Worm (Caenorhabditis elegans) whole organism, late embryonic: ENCODE results near the gene clc-9.

Experiments used
- C08G9.2 ChIP-seq: sonication (generic microtip); optimal IDR thresholded peaks from 2 replicates; lab custom pipeline; 2016; ENCODE audit warnings: mild to moderate bottlenecking, missing genetic modification characterization, moderate library complexity, missing compliant biosample characterization
- F13H6.1 ChIP-seq: sonication (generic microtip); optimal IDR thresholded peaks from 2 replicates; lab custom pipeline; 2016; ENCODE audit warnings: missing genetic modification characterization, missing compliant biosample characterization
- K09A11.1 ChIP-seq: sonication (generic microtip); optimal IDR thresholded peaks from 2 replicates; lab custom pipeline; 2017; ENCODE audit warnings: antibody characterized with exemption, mild to moderate bottlenecking, missing genetic modification characterization, missing compliant biosample characterization; ENCODE audit not compliant: insufficient read depth
- ahr-1 ChIP-seq: sonication (generic microtip); optimal IDR thresholded peaks from 2 replicates; lab custom pipeline; 2016; ENCODE audit warnings: missing genetic modification characterization, missing compliant biosample characterization
- ceh-18 ChIP-seq: sonication (generic microtip); optimal IDR thresholded peaks from 2 replicates; lab custom pipeline; 2016; ENCODE audit warnings: missing genetic modification characterization, missing compliant biosample characterization
- ceh-19 ChIP-seq: fragments of 200-800 bp; sonication (Bioruptor generic); optimal IDR thresholded peaks from 2 replicates; lab custom pipeline; 2018; ENCODE audit warnings: mild to moderate bottlenecking, missing genetic modification characterization, missing compliant biosample characterization
- ceh-24 ChIP-seq: sonication (generic microtip); optimal IDR thresholded peaks from 2 replicates; lab custom pipeline; 2016; ENCODE audit warnings: mild to moderate bottlenecking, missing genetic modification characterization, missing compliant biosample characterization
- ceh-31 ChIP-seq: sonication (generic microtip); optimal IDR thresholded peaks from 2 replicates; lab custom pipeline; 2016; ENCODE audit warnings: missing genetic modification characterization, missing compliant biosample characterization
- ceh-34 ChIP-seq: sonication (generic microtip); optimal IDR thresholded peaks from 2 replicates; lab custom pipeline; 2016; ENCODE audit warnings: mild to moderate bottlenecking, missing genetic modification characterization, missing compliant biosample characterization
- ceh-45 ChIP-seq: fragments of 200-800 bp; sonication (Bioruptor generic); IDR thresholded peaks from 2 replicates; pipeline ENCODE4 v1.3.6; 2022; ENCODE audit warnings: missing genetic modification reagents, missing genetic modification characterization, missing compliant biosample characterization
- ceh-6 ChIP-seq: fragments of 200-800 bp; sonication (Bioruptor generic); optimal IDR thresholded peaks from 2 replicates; lab custom pipeline; 2018; ENCODE audit warnings: mild to moderate bottlenecking, missing genetic modification characterization, missing compliant biosample characterization
- dmd-4 ChIP-seq: sonication (generic microtip); optimal IDR thresholded peaks from 2 replicates; lab custom pipeline; 2016; ENCODE audit warnings: borderline replicate concordance, missing genetic modification characterization, missing compliant biosample characterization
- elt-4 ChIP-seq: sonication (generic microtip); optimal IDR thresholded peaks from 2 replicates; lab custom pipeline; 2016; ENCODE audit warnings: missing genetic modification characterization, missing compliant biosample characterization
- ets-4 ChIP-seq: sonication (generic microtip); optimal IDR thresholded peaks from 2 replicates; lab custom pipeline; 2016; ENCODE audit warnings: missing genetic modification characterization, missing compliant biosample characterization
- fax-1 ChIP-seq: sonication (generic microtip); optimal IDR thresholded peaks from 2 replicates; lab custom pipeline; 2016; ENCODE audit warnings: missing genotype, missing genetic modification characterization, missing compliant biosample characterization
- fkh-10 ChIP-seq: fragments of 150-350 bp; optimal IDR thresholded peaks from 2 replicates; lab custom pipeline; 2014; ENCODE audit warnings: missing biosample characterization, missing genetic modification reagents, missing genetic modification characterization
- hlh-30 ChIP-seq: sonication (generic microtip); optimal IDR thresholded peaks from 2 replicates; lab custom pipeline; 2017; ENCODE audit warnings: antibody characterized with exemption, missing genetic modification characterization, missing compliant biosample characterization; ENCODE audit not compliant: insufficient read depth
- hlh-8 ChIP-seq: sonication (generic microtip); optimal IDR thresholded peaks from 2 replicates; lab custom pipeline; 2016; ENCODE audit warnings: missing genotype, missing genetic modification characterization, missing compliant biosample characterization
- nfya-1 ChIP-seq: sonication (generic microtip); optimal IDR thresholded peaks from 2 replicates; lab custom pipeline; 2017; ENCODE audit warnings: missing genetic modification characterization, mild to moderate bottlenecking, missing compliant biosample characterization, antibody characterized with exemption, moderate library complexity
- nhr-11 ChIP-seq: fragments of 150-350 bp; optimal IDR thresholded peaks from 2 replicates; lab custom pipeline; 2014; ENCODE audit warnings: missing biosample characterization, missing genetic modification characterization
- nhr-232 ChIP-seq: sonication (generic microtip); optimal IDR thresholded peaks from 2 replicates; lab custom pipeline; 2016; ENCODE audit warnings: missing genetic modification characterization, missing compliant biosample characterization
- npax-4 ChIP-seq: sonication (generic microtip); optimal IDR thresholded peaks from 2 replicates; lab custom pipeline; 2016; ENCODE audit warnings: missing genetic modification characterization, missing compliant biosample characterization
- odd-2 ChIP-seq: sonication (generic microtip); optimal IDR thresholded peaks from 2 replicates; lab custom pipeline; 2017; ENCODE audit warnings: antibody characterized with exemption, mild to moderate bottlenecking, missing genetic modification characterization, missing compliant biosample characterization
- pat-9 ChIP-seq: fragments of 200-800 bp; sonication (Bioruptor generic); optimal IDR thresholded peaks from 2 replicates; lab custom pipeline; 2018; ENCODE audit warnings: mild to moderate bottlenecking, missing genetic modification characterization, moderate library complexity, missing compliant biosample characterization
- pax-1 ChIP-seq: fragments of 150-350 bp; optimal IDR thresholded peaks from 2 replicates; lab custom pipeline; 2014; ENCODE audit warnings: missing biosample characterization, missing genetic modification characterization
- pha-2 ChIP-seq: sonication (generic microtip); optimal IDR thresholded peaks from 2 replicates; lab custom pipeline; 2017; ENCODE audit warnings: mild to moderate bottlenecking, missing genetic modification characterization, missing compliant biosample characterization
- pha-4 ChIP-seq: fragments of 150-350 bp; optimal IDR thresholded peaks from 2 replicates; lab custom pipeline; 2018; ENCODE audit warnings: missing biosample characterization, missing genetic modification reagents, missing genetic modification characterization
- pqm-1 ChIP-seq: sonication (generic microtip); optimal IDR thresholded peaks from 2 replicates; lab custom pipeline; 2016; ENCODE audit warnings: missing genetic modification characterization, missing compliant biosample characterization
- ref-2 ChIP-seq: sonication (generic microtip); optimal IDR thresholded peaks from 2 replicates; lab custom pipeline; 2016; ENCODE audit warnings: missing genetic modification characterization, missing compliant biosample characterization
- rnt-1 ChIP-seq: sonication (generic microtip); optimal IDR thresholded peaks from 2 replicates; lab custom pipeline; 2016; ENCODE audit warnings: missing genetic modification characterization, missing compliant biosample characterization
- sox-2 ChIP-seq: fragments of 200-800 bp; sonication (Bioruptor generic); IDR thresholded peaks from 2 replicates; pipeline ENCODE4 v1.3.6; 2022; ENCODE audit warnings: missing genetic modification reagents, missing genetic modification characterization, missing compliant biosample characterization
- syd-9 ChIP-seq: sonication (generic microtip); optimal IDR thresholded peaks from 2 replicates; lab custom pipeline; 2016; ENCODE audit warnings: mild to moderate bottlenecking, missing genetic modification characterization, moderate library complexity, missing compliant biosample characterization
- unc-3 ChIP-seq, 2 experiments: fragments of 200-800 bp in 1 of 2; sonication (Bioruptor generic) in 1 of 2; sonication (generic microtip) in 1 of 2; conservative IDR thresholded peaks in 1 of 2; optimal IDR thresholded peaks in 1 of 2; 2 replicates each; pipeline versions ENCODE4 v1.3.6 to Lab custom; 2016 to 2022; ENCODE audit warnings: missing compliant biosample characterization in 2 of 2, missing genetic modification characterization in 2 of 2, missing genetic modification reagents in 1 of 2
- unc-42 ChIP-seq: sonication (generic microtip); optimal IDR thresholded peaks from 2 replicates; lab custom pipeline; 2016; ENCODE audit warnings: missing genotype, missing genetic modification characterization, missing compliant biosample characterization
- unc-55 ChIP-seq: sonication (generic microtip); optimal IDR thresholded peaks from 2 replicates; lab custom pipeline; 2017; ENCODE audit warnings: missing biosample characterization, missing genetic modification reagents, missing genetic modification characterization
- unc-86 ChIP-seq: sonication (generic microtip); optimal IDR thresholded peaks from 2 replicates; lab custom pipeline; 2016; ENCODE audit warnings: missing genetic modification characterization, missing compliant biosample characterization
- zip-5 ChIP-seq: sonication (generic microtip); optimal IDR thresholded peaks from 2 replicates; lab custom pipeline; 2016; ENCODE audit warnings: missing genetic modification characterization, missing compliant biosample characterization
- ztf-16 ChIP-seq: sonication (generic microtip); optimal IDR thresholded peaks from 2 replicates; lab custom pipeline; 2017; ENCODE audit warnings: missing genetic modification characterization, missing compliant biosample characterization

clc-9 gene

DNA sequence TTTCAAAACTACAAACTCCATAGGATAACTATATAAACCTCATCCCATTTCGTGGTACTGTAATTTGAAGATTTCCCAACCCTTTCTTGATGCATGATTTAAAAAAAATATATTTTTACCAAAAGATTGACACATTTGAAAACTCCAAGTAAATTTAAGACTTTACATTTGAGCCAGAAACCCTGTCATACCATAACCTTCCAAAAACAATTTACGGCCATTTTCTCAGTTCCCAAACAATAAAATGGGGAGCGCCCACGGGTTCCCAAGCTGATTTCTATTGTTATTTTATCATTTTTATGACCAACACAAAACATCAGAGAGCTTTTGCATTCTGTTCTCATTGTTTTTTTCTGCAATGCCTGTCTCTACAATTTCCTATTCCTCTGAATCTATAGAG lies at the start of gene clc-9:
Gene clc-9, plus strand, starts transcription at position 301 of the 400 bp plus-strand sequence.
- no peak for TF ChIP-seq hlh-30 (tag; lab: Kevin White, UChicago)
- no peak for TF ChIP-seq ztf-16 (tag; lab: Kevin White, UChicago)
- no peak for TF ChIP-seq pqm-1 (tag; lab: Kevin White, UChicago)
- TF ChIP-seq pha-4 (tag; lab: Kevin White, UChicago), result no peak
- TF ChIP-seq unc-86 (tag; lab: Kevin White, UChicago), result no peak
- TF ChIP-seq, all 69 proteins: peak for 0

ce11 chrIV:11062984-11063613 lies 49.6 kb upstream of the clc-9 start:
- TF ChIP-seq unc-42 (tag; lab: Kevin White, UChicago), result no peak
- TF ChIP-seq ceh-31 (tag; lab: Kevin White, UChicago), result no peak
- TF ChIP-seq pha-4 (tag; lab: Kevin White, UChicago), result no peak
- TF ChIP-seq nhr-11 (tag; lab: Kevin White, UChicago), result no peak
- TF ChIP-seq ceh-19 (GFP tag; lab: Kevin White, UChicago), result no peak
- no peak for TF ChIP-seq npax-4 (tag; lab: Kevin White, UChicago)
- TF ChIP-seq nfya-1 (tag; lab: Kevin White, UChicago), result no peak
- TF ChIP-seq dmd-4, result no peak
- TF ChIP-seq pha-2 (tag; lab: Kevin White, UChicago), result no peak
- no peak for TF ChIP-seq ets-4
- TF ChIP-seq F13H6.1 (tag; lab: Kevin White, UChicago), result no peak
- no peak for TF ChIP-seq zip-5 (tag; lab: Kevin White, UChicago)
- no peak for TF ChIP-seq hlh-8 (tag; lab: Kevin White, UChicago)
- TF ChIP-seq fkh-10 (GFP tag; lab: Kevin White, UChicago), result no peak

DNA sequence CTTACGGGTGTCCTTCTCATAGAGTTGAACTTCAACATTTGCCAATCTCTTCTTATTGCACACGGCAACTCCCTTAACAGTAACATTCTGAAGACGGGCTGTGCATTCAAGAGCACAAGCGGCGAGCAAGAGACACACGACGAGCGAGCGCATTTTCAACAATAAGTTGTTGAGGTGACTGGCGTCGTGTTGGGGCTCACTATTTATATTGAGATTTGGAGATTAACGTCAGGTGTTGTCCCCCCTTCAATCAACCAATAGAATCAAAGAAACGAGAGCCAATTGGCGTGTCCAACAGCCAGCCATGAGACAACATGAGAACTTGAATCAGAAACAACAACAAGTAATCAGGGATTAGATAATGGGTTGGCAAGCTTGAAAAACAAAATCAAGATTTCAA lies 48.8 kb upstream of the clc-9 start, which contains the start of gene ttr-16:
Gene ttr-16, minus strand, starts transcription at position 176 of the 400 bp plus-strand sequence.
- TF ChIP-seq fax-1 (tag; lab: Kevin White, UChicago) (no peak), nfya-1 (tag; lab: Kevin White, UChicago) (peak; percentile 77), pax-1 (tag; lab: Kevin White, UChicago) (no peak), ztf-16 (tag; lab: Kevin White, UChicago) (no peak), unc-3 (GFP tag; conservative IDR thresholded peaks at IDR 0.05; lab: Robert Waterston, UW) (no peak), unc-3 (tag; optimal IDR thresholded peaks at IDR 0.05; lab: Kevin White, UChicago) (no peak), dmd-4 (no peak), ceh-6 (GFP tag; lab: Kevin White, UChicago) (no peak), ceh-45 (GFP tag; lab: Robert Waterston, UW) (no peak), ahr-1 (tag; lab: Kevin White, UChicago) (no peak), ceh-18 (tag; lab: Kevin White, UChicago) (peak; percentile 30), unc-55 (GFP tag; lab: Kevin White, UChicago) (peak; percentile 88)
- TF ChIP-seq, all 69 proteins: peak for 3

ce11 chrIV:11067003-11067402 lies 45.7 kb upstream of the clc-9 start, which contains the start of gene ttr-17:
Gene ttr-17, minus strand, starts transcription at chrIV:11067026.
- TF ChIP-seq ceh-19 (GFP tag; lab: Kevin White, UChicago), result no peak
- peak; percentile 51 for TF ChIP-seq ceh-18 (tag; lab: Kevin White, UChicago)
- TF ChIP-seq sox-2, result no peak

ce11 chrIV:11068314-11068713 lies 44.4 kb upstream of the clc-9 start:
- TF ChIP-seq unc-42 (tag; lab: Kevin White, UChicago) (no peak), npax-4 (tag; lab: Kevin White, UChicago) (no peak), nhr-11 (tag; lab: Kevin White, UChicago) (no peak), ceh-18 (tag; lab: Kevin White, UChicago) (peak; percentile 68), nhr-232 (tag; lab: Kevin White, UChicago) (no peak), unc-55 (GFP tag; lab: Kevin White, UChicago) (peak; percentile 100), ceh-6 (GFP tag; lab: Kevin White, UChicago) (no peak), nfya-1 (tag; lab: Kevin White, UChicago) (peak; percentile 47), syd-9 (tag; lab: Kevin White, UChicago) (no peak), pha-2 (tag; lab: Kevin White, UChicago) (no peak), ceh-24 (tag; lab: Kevin White, UChicago) (no peak), elt-4 (tag; lab: Kevin White, UChicago) (no peak), ref-2 (tag; lab: Kevin White, UChicago) (no peak), pax-1 (tag; lab: Kevin White, UChicago) (no peak), unc-86 (tag; lab: Kevin White, UChicago) (no peak), odd-2 (tag; lab: Kevin White, UChicago) (no peak), ceh-34 (tag; lab: Kevin White, UChicago) (no peak), pat-9 (no peak), fax-1 (tag; lab: Kevin White, UChicago) (no peak), hlh-30 (tag; lab: Kevin White, UChicago) (peak; percentile 55), K09A11.1 (tag; lab: Kevin White, UChicago) (no peak), zip-5 (tag; lab: Kevin White, UChicago) (no peak), rnt-1 (peak; percentile 81), C08G9.2 (tag; lab: Kevin White, UChicago) (no peak)
